Worm (Caenorhabditis elegans) whole organism, L4/young adult: ENCODE results near the gene gldi-10.

Experiments used
- W03F9.2 ChIP-seq: fragments of 150-350 bp; optimal IDR thresholded peaks from 2 replicates; lab custom pipeline; 2014; ENCODE audit warnings: missing biosample characterization, missing genetic modification characterization
- dao-5 ChIP-seq: sonication (generic microtip); optimal IDR thresholded peaks from 2 replicates; lab custom pipeline; 2016; ENCODE audit warnings: missing genotype, missing genetic modification characterization, moderate library complexity, missing compliant biosample characterization
- him-1 ChIP-seq: sonication (generic microtip); optimal IDR thresholded peaks from 2 replicates; lab custom pipeline; 2016; ENCODE audit warnings: missing genotype, missing genetic modification reagents, missing genetic modification characterization, missing compliant biosample characterization

DNA sequence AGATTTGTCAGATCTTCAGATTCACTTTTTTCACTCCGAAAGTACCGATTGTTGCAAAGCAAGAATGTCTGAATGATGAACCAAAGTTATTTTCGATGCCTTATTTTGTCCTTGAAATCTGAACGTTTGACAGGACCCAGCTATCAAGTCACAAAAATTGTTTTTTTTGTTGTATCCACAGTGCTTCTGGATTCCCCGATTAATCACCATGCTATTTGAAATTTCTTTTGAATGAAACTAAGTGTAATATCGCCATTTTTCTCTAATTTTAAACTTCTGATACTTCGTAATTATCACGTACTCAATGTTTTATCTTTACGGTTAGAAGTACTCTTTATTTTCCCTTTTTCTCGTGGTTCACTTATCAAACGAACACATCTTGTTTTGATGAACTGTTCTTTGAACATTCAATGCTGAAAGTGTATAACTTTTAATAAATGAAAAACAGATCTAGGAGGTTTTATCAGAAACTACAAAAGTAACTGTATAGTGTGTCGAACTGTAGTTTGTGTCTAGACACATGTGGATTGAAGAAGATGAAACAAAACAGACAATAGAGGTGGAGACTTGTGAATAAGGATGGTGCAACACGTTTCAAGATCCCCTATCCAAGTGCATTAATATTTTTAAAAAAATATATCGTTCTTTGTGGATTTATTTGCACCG, 47.4 kb upstream of the gldi-10 start:
- TF ChIP-seq W03F9.2 (no peak), him-1 (tag; lab: Kevin White, UChicago) (no peak), dao-5 (no peak)
